Fruit fly (Drosophila melanogaster) whole organism, adult: ENCODE data around the gene CG31300.

Source experiments
- CG11617 ChIP-seq: fragments of 200-800 bp; sonication (Bioruptor generic); optimal IDR thresholded peaks from 2 replicates; lab custom pipeline; 2017; ENCODE audit warnings: mild to moderate bottlenecking, missing biosample characterization, missing genetic modification reagents, missing genetic modification characterization
- CG14711 ChIP-seq: fragments of 200-800 bp; sonication (Bioruptor generic); optimal IDR thresholded peaks from 2 replicates; lab custom pipeline; 2018; ENCODE audit warnings: missing biosample characterization, mild to moderate bottlenecking, missing genetic modification characterization, moderate library complexity
- CG1620 ChIP-seq: fragments of 200-800 bp; sonication (Bioruptor generic); optimal IDR thresholded peaks from 2 replicates; lab custom pipeline; 2016; ENCODE audit warnings: missing biosample characterization, missing genetic modification characterization
- CG33017 ChIP-seq: fragments of 200-800 bp; sonication (Bioruptor generic); optimal IDR thresholded peaks from 2 replicates; lab custom pipeline; 2018; ENCODE audit warnings: missing biosample characterization, mild to moderate bottlenecking, missing genetic modification characterization, moderate library complexity
- CG5204 ChIP-seq: fragments of 200-800 bp; sonication (Bioruptor generic); optimal IDR thresholded peaks from 2 replicates; lab custom pipeline; 2016; ENCODE audit warnings: missing biosample characterization, missing genetic modification characterization
- CG7101 ChIP-seq: fragments of 200-800 bp; sonication (Bioruptor generic); optimal IDR thresholded peaks from 2 replicates; lab custom pipeline; 2018; ENCODE audit warnings: missing biosample characterization, mild to moderate bottlenecking, missing genetic modification characterization, moderate library complexity
- Crg-1 ChIP-seq: fragments of 200-800 bp; sonication (Bioruptor generic); optimal IDR thresholded peaks from 2 replicates; lab custom pipeline; 2016; ENCODE audit warnings: missing biosample characterization, missing genetic modification characterization
- Mnt ChIP-seq: fragments of 200-800 bp; sonication (Bioruptor generic); optimal IDR thresholded peaks from 2 replicates; lab custom pipeline; 2016; ENCODE audit warnings: missing biosample characterization, mild to moderate bottlenecking, missing genetic modification characterization
- ovo ChIP-seq: fragments of 200-800 bp; sonication (Bioruptor generic); optimal IDR thresholded peaks from 2 replicates; lab custom pipeline; 2016; ENCODE audit warnings: missing biosample characterization, missing genetic modification characterization
- pad ChIP-seq: fragments of 200-800 bp; sonication (Bioruptor generic); optimal IDR thresholded peaks from 3 replicates; lab custom pipeline; 2017; ENCODE audit warnings: missing biosample characterization, missing genetic modification characterization, mild to moderate bottlenecking, moderate library complexity, missing genetic modification reagents

DNA sequence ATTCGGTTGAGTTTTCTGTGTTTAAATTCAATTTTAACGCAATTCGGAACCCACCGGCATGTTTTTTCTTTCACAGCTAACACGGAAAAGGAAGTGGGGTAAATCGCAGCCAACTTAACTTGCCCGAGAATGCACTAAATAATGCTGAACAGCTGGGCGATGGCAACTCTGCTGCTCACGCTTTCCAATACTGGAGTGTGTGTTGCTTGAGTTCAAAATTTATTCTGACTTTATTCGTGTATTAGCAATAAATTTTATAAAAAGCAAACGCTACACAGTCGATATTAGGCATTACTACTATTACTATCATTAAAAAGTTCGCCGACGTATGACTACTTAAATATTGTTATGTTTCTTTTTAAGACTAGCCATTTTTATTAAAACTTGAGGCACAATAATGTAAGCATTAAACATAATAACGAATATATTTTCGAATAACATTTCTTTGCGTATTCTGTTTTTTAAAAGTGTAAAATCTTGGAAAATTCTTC is 36.0 kb upstream of the CG31300 start, which contains the start of the genes RpS27 and Nup37:
- TF ChIP-seq pad (GFP tag; lab: Kevin White, UChicago) (peak; percentile 95), ovo (GFP tag; lab: Kevin White, UChicago) (peak; percentile 100), CG7101 (tag; lab: Kevin White, UChicago) (peak; percentile 99), Crg-1 (GFP tag; lab: Kevin White, UChicago) (peak; percentile 100), CG33017 (tag; lab: Kevin White, UChicago) (peak; percentile 94), CG5204 (GFP tag; lab: Kevin White, UChicago) (peak; percentile 97), CG14711 (tag; lab: Kevin White, UChicago) (peak; percentile 97), CG11617 (GFP tag; lab: Kevin White, UChicago) (peak; percentile 99), Mnt (GFP tag; lab: Kevin White, UChicago) (peak; percentile 98), CG1620 (GFP tag; lab: Kevin White, UChicago) (peak; percentile 100)
